Worm (Caenorhabditis elegans) whole organism, L4 larva: ENCODE results near the gene air-1.

Source experiments
- aly-2 ChIP-seq: sonication (generic microtip); optimal IDR thresholded peaks from 2 replicates; lab custom pipeline; 2018; ENCODE audit warnings: missing biosample characterization, missing genetic modification characterization
- ama-1 ChIP-seq: fragments of 150-350 bp; optimal IDR thresholded peaks from 2 replicates; lab custom pipeline; 2014; ENCODE audit warnings: inconsistent platforms, mixed read lengths
- attf-4 ChIP-seq: sonication (generic microtip); optimal IDR thresholded peaks from 3 replicates; lab custom pipeline; 2017; ENCODE audit warnings: missing biosample characterization, missing genetic modification characterization
- lim-7 ChIP-seq: fragments of 200-800 bp; sonication (Bioruptor generic); IDR thresholded peaks from 2 replicates; pipeline ENCODE4 v1.3.6; 2022; ENCODE audit warnings: missing genetic modification characterization, missing compliant biosample characterization
- lin-15B ChIP-seq: fragments of 150-350 bp; sonication (generic microtip); optimal IDR thresholded peaks from 3 replicates; lab custom pipeline; 2014; ENCODE audit warnings: missing biosample characterization, missing genetic modification characterization
- mdl-1 ChIP-seq, 2 experiments: fragments of 150-350 bp in 1 of 2; sonication (generic microtip) in 1 of 2; optimal IDR thresholded peaks; 2 replicates each; lab custom pipeline; 2014 to 2017; ENCODE audit warnings: missing biosample characterization in 2 of 2, missing genetic modification characterization in 2 of 2
- nhr-41 ChIP-seq: fragments of 200-800 bp; sonication (Bioruptor generic); IDR thresholded peaks from 2 replicates; pipeline ENCODE4 v1.3.6; 2022; ENCODE audit warnings: missing genetic modification reagents, missing genetic modification characterization, missing compliant biosample characterization
- unc-130 ChIP-seq: sonication (generic microtip); optimal IDR thresholded peaks from 2 replicates; lab custom pipeline; 2016; ENCODE audit warnings: missing genetic modification reagents, missing genetic modification characterization, missing compliant biosample characterization
- zag-1 ChIP-seq: fragments of 150-350 bp; optimal IDR thresholded peaks from 2 replicates; lab custom pipeline; 2014; ENCODE audit warnings: missing biosample characterization, missing genetic modification characterization

ce11 chrV:8263941-8264340, 42.7 kb downstream of the air-1 start, which contains the start of gene C16D9.9:
- TF ChIP-seq aly-2 (tag; lab: Kevin White, UChicago) (no peak), nhr-41 (GFP tag; lab: Robert Waterston, UW) (no peak), zag-1 (tag; lab: Kevin White, UChicago) (no peak), lim-7 (GFP tag; lab: Robert Waterston, UW) (no peak), lin-15B (tag; lab: Kevin White, UChicago) (no peak), ama-1 (no peak), mdl-1 (tag; optimal IDR thresholded peaks at IDR 0.05; lab: Kevin White, UChicago) (no peak), unc-130 (GFP tag; lab: Kevin White, UChicago) (no peak), attf-4 (tag; lab: Kevin White, UChicago) (no peak)
